Worm (Caenorhabditis elegans) whole organism, L3 larva: Measurements from ENCODE around the gene ttr-57.

ENCODE experiments used
- R02D3.7 ChIP-seq: fragments of 150-350 bp; optimal IDR thresholded peaks from 2 replicates; lab custom pipeline; 2014; ENCODE audit warnings: missing biosample characterization, missing genetic modification characterization
- ZK546.5 ChIP-seq: sonication (generic microtip); optimal IDR thresholded peaks from 2 replicates; lab custom pipeline; 2017; ENCODE audit warnings: missing biosample characterization, missing genetic modification characterization
- ceh-28 ChIP-seq: fragments of 150-350 bp; optimal IDR thresholded peaks from 2 replicates; lab custom pipeline; 2014; ENCODE audit warnings: missing biosample characterization, missing genetic modification reagents, missing genetic modification characterization
- ceh-82 ChIP-seq: fragments of 150-350 bp; optimal IDR thresholded peaks from 2 replicates; lab custom pipeline; 2014; ENCODE audit warnings: missing biosample characterization, missing genetic modification characterization
- ceh-9 ChIP-seq: sonication (generic microtip); optimal IDR thresholded peaks from 2 replicates; lab custom pipeline; 2018; ENCODE audit warnings: missing biosample characterization, missing genetic modification characterization
- egl-27 ChIP-seq: sonication (generic microtip); optimal IDR thresholded peaks from 4 replicates; lab custom pipeline; 2017; ENCODE audit warnings: missing biosample characterization, missing genetic modification reagents, missing genetic modification characterization
- egl-5 ChIP-seq: fragments of 150-350 bp; optimal IDR thresholded peaks from 2 replicates; lab custom pipeline; 2017; ENCODE audit warnings: missing biosample characterization, missing genetic modification reagents, missing genetic modification characterization, inconsistent platforms
- elt-1 ChIP-seq: fragments of 150-350 bp; optimal IDR thresholded peaks from 2 replicates; lab custom pipeline; 2014; ENCODE audit warnings: missing biosample characterization, missing genetic modification characterization
- elt-2 ChIP-seq: sonication (generic microtip); optimal IDR thresholded peaks from 2 replicates; lab custom pipeline; 2016; ENCODE audit warnings: missing genetic modification reagents, mild to moderate bottlenecking, missing genetic modification characterization, missing compliant biosample characterization
- elt-3 ChIP-seq, 3 experiments: fragments of 150-350 bp in 1 of 3; sonication (generic microtip) in 2 of 3; optimal IDR thresholded peaks; 2 replicates in 2 of 3; 4 replicates in 1 of 3; lab custom pipeline; 2014 to 2017; ENCODE audit warnings: missing biosample characterization in 3 of 3, missing genetic modification characterization in 3 of 3
- eor-1 ChIP-seq, 2 experiments: fragments of 150-350 bp; optimal IDR thresholded peaks; 2 replicates each; lab custom pipeline; 2014 to 2018; ENCODE audit warnings: missing biosample characterization in 2 of 2, missing genetic modification characterization in 2 of 2
- fkh-10 ChIP-seq: sonication (generic microtip); optimal IDR thresholded peaks from 2 replicates; lab custom pipeline; 2017; ENCODE audit warnings: missing biosample characterization, missing genetic modification reagents, missing genetic modification characterization
- fos-1 ChIP-seq: fragments of 150-350 bp; optimal IDR thresholded peaks from 2 replicates; lab custom pipeline; 2014; ENCODE audit warnings: missing biosample characterization, missing genetic modification characterization
- hmg-11 ChIP-seq: sonication (generic microtip); optimal IDR thresholded peaks from 2 replicates; lab custom pipeline; 2016; ENCODE audit warnings: missing genetic modification characterization, missing compliant biosample characterization
- jun-1 ChIP-seq: fragments of 150-350 bp; optimal IDR thresholded peaks from 2 replicates; lab custom pipeline; 2014; ENCODE audit warnings: missing biosample characterization, missing genetic modification reagents, missing genetic modification characterization
- lin-15B ChIP-seq: fragments of 150-350 bp; optimal IDR thresholded peaks from 2 replicates; lab custom pipeline; 2014; ENCODE audit warnings: missing biosample characterization, missing genetic modification characterization
- lin-39 ChIP-seq: fragments of 150-350 bp; optimal IDR thresholded peaks from 2 replicates; lab custom pipeline; 2018; ENCODE audit warnings: missing biosample characterization, missing genetic modification reagents, missing genetic modification characterization
- lsy-12 ChIP-seq: sonication (generic microtip); optimal IDR thresholded peaks from 2 replicates; lab custom pipeline; 2016; ENCODE audit warnings: mild to moderate bottlenecking, missing genetic modification characterization, missing compliant biosample characterization
- mdl-1 ChIP-seq: fragments of 150-350 bp; optimal IDR thresholded peaks from 2 replicates; lab custom pipeline; 2014; ENCODE audit warnings: missing biosample characterization, missing genetic modification characterization
- nfya-1 ChIP-seq: sonication (generic microtip); optimal IDR thresholded peaks from 2 replicates; lab custom pipeline; 2017; ENCODE audit warnings: missing genetic modification characterization, mild to moderate bottlenecking, missing compliant biosample characterization, antibody characterized with exemption, moderate library complexity; ENCODE audit not compliant: insufficient read depth
- nhr-11 ChIP-seq: fragments of 150-350 bp; optimal IDR thresholded peaks from 2 replicates; lab custom pipeline; 2014; ENCODE audit warnings: missing biosample characterization, missing genetic modification characterization
- nhr-12 ChIP-seq: fragments of 150-350 bp; optimal IDR thresholded peaks from 2 replicates; lab custom pipeline; 2014; ENCODE audit warnings: missing biosample characterization, missing genetic modification characterization
- nhr-23 ChIP-seq: fragments of 150-350 bp; optimal IDR thresholded peaks from 2 replicates; lab custom pipeline; 2014; ENCODE audit warnings: missing biosample characterization, missing genetic modification reagents, missing genetic modification characterization
- nhr-25 ChIP-seq: sonication (generic microtip); optimal IDR thresholded peaks from 2 replicates; lab custom pipeline; 2017; ENCODE audit warnings: missing biosample characterization, missing genetic modification characterization
- nhr-28 ChIP-seq: fragments of 150-350 bp; optimal IDR thresholded peaks from 2 replicates; lab custom pipeline; 2014; ENCODE audit warnings: missing biosample characterization, missing genetic modification characterization
- nhr-43 ChIP-seq: sonication (generic microtip); optimal IDR thresholded peaks from 2 replicates; lab custom pipeline; 2016; ENCODE audit warnings: mild to moderate bottlenecking, missing genetic modification characterization, missing compliant biosample characterization; ENCODE audit not compliant: poor library complexity, severe bottlenecking
- nhr-76 ChIP-seq: fragments of 150-350 bp; sonication (generic microtip); optimal IDR thresholded peaks from 5 replicates; lab custom pipeline; 2014; ENCODE audit warnings: missing biosample characterization, missing genetic modification characterization
- nhr-77 ChIP-seq: fragments of 150-350 bp; optimal IDR thresholded peaks from 2 replicates; lab custom pipeline; 2014; ENCODE audit warnings: missing biosample characterization, missing genetic modification characterization
- pha-4 ChIP-seq: fragments of 150-350 bp; optimal IDR thresholded peaks from 2 replicates; lab custom pipeline; 2014; ENCODE audit warnings: missing biosample characterization, missing genetic modification reagents, missing genetic modification characterization
- pqm-1 ChIP-seq: fragments of 150-350 bp; optimal IDR thresholded peaks from 2 replicates; lab custom pipeline; 2017; ENCODE audit warnings: missing biosample characterization, missing genetic modification characterization, inconsistent platforms
- snpc-4 ChIP-seq: fragments of 150-350 bp; optimal IDR thresholded peaks from 2 replicates; lab custom pipeline; 2014; ENCODE audit warnings: missing biosample characterization, missing genetic modification characterization
- tbx-2 ChIP-seq: sonication (generic microtip); optimal IDR thresholded peaks from 2 replicates; lab custom pipeline; 2016; ENCODE audit warnings: mild to moderate bottlenecking, missing genetic modification characterization, missing compliant biosample characterization
- unc-62 ChIP-seq: fragments of 150-350 bp; sonication (generic microtip); optimal IDR thresholded peaks from 4 replicates; lab custom pipeline; 2014; ENCODE audit warnings: missing biosample characterization, missing genetic modification reagents, missing genetic modification characterization

ttr-57 gene

ce11 chrV:20579534-20579933, 25.4 kb upstream of the ttr-57 start, which contains the start of gene F26F2.8:
Gene F26F2.8 (plus strand): TSS chrV:20579546.
- TF ChIP-seq nhr-12 (tag; lab: Kevin White, UChicago) (no peak), elt-1 (no peak), nfya-1 (tag; lab: Kevin White, UChicago) (no peak), lin-15B (no peak), fos-1 (no peak)

ce11 chrV:20580511-20581040, 24.3 kb upstream of the ttr-57 start, which contains the start of gene F26F2.7:
Gene F26F2.7 (plus strand): TSS chrV:20580990.
- TF ChIP-seq lin-15B = peak; percentile 56
- TF ChIP-seq lin-39 (tag; lab: Kevin White, UChicago) = peak; percentile 27
- TF ChIP-seq nhr-43 (tag; lab: Kevin White, UChicago) = peak; percentile 54
- TF ChIP-seq mdl-1 (tag; lab: Kevin White, UChicago) = peak; percentile 17
- peak; percentile 83 for TF ChIP-seq pha-4 (tag; lab: Kevin White, UChicago)
- TF ChIP-seq hmg-11 = peak; percentile 83
- peak; percentile 82 for TF ChIP-seq nfya-1 (tag; lab: Kevin White, UChicago)
- TF ChIP-seq R02D3.7 (tag; lab: Kevin White, UChicago) = peak; percentile 50
- peak; percentile 35 for TF ChIP-seq egl-27 (tag; lab: Kevin White, UChicago)
- peak; percentile 90 for TF ChIP-seq snpc-4
- no peak for TF ChIP-seq ceh-9 (tag; lab: Kevin White, UChicago)
- no peak for TF ChIP-seq nhr-11 (tag; lab: Kevin White, UChicago)
- no peak for TF ChIP-seq nhr-25 (tag; lab: Kevin White, UChicago)
- peak; percentile 72 for TF ChIP-seq jun-1 (tag; lab: Kevin White, UChicago)
- no peak for TF ChIP-seq nhr-12 (tag; lab: Kevin White, UChicago)
- TF ChIP-seq egl-5 (tag; lab: Kevin White, UChicago) = peak; percentile 71
- peak; percentile 51 for TF ChIP-seq lsy-12 (tag; lab: Kevin White, UChicago)
- peak; percentile 50 for TF ChIP-seq nhr-23 (tag; lab: Kevin White, UChicago)
- peak; percentile 80 for TF ChIP-seq elt-2 (tag; lab: Kevin White, UChicago)
- TF ChIP-seq tbx-2 (tag; lab: Kevin White, UChicago) = peak; percentile 65
- TF ChIP-seq fkh-10 (GFP tag; lab: Kevin White, UChicago) = peak; percentile 34
- peak; percentile 60 for TF ChIP-seq ceh-28 (tag; lab: Kevin White, UChicago)
- TF ChIP-seq pqm-1 = peak; percentile 10
- TF ChIP-seq elt-3 (tag; optimal IDR thresholded peaks at IDR 0.05; lab: Kevin White, UChicago) = no peak

DNA sequence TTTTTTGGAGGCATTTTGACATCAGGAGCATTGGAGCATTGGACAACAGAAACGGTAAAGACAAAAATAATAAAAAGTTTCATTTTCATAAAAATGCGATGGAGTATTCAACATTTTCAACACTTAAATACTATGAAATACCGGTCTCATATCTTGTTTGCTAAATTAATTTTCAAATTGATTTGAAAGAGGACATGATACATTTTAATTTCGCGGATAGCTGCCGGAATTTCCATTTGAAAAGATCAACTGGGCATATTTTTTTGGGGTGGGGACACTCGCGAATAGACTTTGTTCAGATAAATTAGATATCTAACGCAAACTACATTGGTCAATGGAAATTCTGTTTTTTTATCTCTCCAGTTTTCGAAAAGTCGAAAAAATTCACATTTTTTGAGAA, 10.2 kb upstream of the ttr-57 start, which contains the start of gene F26F2.10:
Gene F26F2.10, minus strand, starts transcription at position 101 of the 400 bp plus-strand sequence.
- TF ChIP-seq unc-62 (GFP tag; lab: Kevin White, UChicago) = no peak

- no peak for TF ChIP-seq ZK546.5 (tag; lab: Kevin White, UChicago)
- no peak for TF ChIP-seq eor-1 (tag; optimal IDR thresholded peaks at IDR 0.05; lab: Kevin White, UChicago)
These were observed 9.3 kb upstream of the ttr-57 start, which contains the start of gene F26F2.11 for ce11 chrV:20595653-20596052. Gene F26F2.11 (minus strand): TSS chrV:20595753.

DNA sequence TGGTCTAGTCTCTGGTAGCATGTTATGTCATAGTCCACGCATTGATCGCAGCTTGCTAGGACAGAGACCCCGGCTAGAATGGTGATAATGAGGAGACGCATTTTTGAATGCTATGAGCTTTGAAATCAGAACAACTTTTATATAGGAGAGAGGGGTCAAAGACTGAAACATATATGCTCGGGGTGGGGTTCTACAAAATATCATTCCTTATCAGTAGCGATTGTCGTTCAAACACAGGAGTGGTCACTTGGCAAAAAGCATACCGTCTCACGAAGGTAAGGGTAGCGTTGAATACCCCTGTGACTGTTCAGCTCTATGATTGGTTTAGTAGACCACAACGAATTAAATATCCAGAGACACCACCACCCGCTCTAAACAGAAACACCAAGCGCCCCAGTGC, 7.8 kb upstream of the ttr-57 start, which contains the start of gene F46B3.1:
Gene F46B3.1, minus strand, starts transcription at position 101 of the 400 bp plus-strand sequence.
- TF ChIP-seq nhr-77 (tag; lab: Kevin White, UChicago) = no peak
- TF ChIP-seq nhr-76 (tag; lab: Kevin White, UChicago) = no peak
- TF ChIP-seq nhr-11 (tag; lab: Kevin White, UChicago) = no peak
- TF ChIP-seq pqm-1 = no peak
- no peak for TF ChIP-seq nhr-43 (tag; lab: Kevin White, UChicago)
- TF ChIP-seq eor-1 (tag; optimal IDR thresholded peaks at IDR 0.05; lab: Kevin White, UChicago) = no peak
- no peak for TF ChIP-seq ceh-9 (tag; lab: Kevin White, UChicago)
- TF ChIP-seq nfya-1 (tag; lab: Kevin White, UChicago) = no peak
- no peak for TF ChIP-seq nhr-28 (tag; lab: Kevin White, UChicago)
- TF ChIP-seq elt-1 = no peak
- no peak for TF ChIP-seq elt-3 (tag; optimal IDR thresholded peaks at IDR 0.05; lab: Kevin White, UChicago)
- no peak for TF ChIP-seq ZK546.5 (tag; lab: Kevin White, UChicago)
- no peak for TF ChIP-seq snpc-4
- no peak for TF ChIP-seq ceh-82 (tag; lab: Kevin White, UChicago)
